Fruit fly (Drosophila melanogaster) whole organism, embryonic: Measurements from ENCODE around the gene mRpS25.

Experiments
- BEAF-32 ChIP-seq: fragments of 200-800 bp; sonication (Bioruptor generic); optimal IDR thresholded peaks from 3 replicates; lab custom pipeline; 2017; ENCODE audit warnings: missing biosample characterization, missing genetic modification characterization, mild to moderate bottlenecking, moderate library complexity, missing genetic modification reagents
- Blimp-1 ChIP-seq: fragments of 200-800 bp; sonication (Bioruptor generic); optimal IDR thresholded peaks from 3 replicates; lab custom pipeline; 2018; ENCODE audit warnings: missing biosample characterization, missing genetic modification characterization, mild to moderate bottlenecking, moderate library complexity, missing genetic modification reagents
- CG10147 ChIP-seq: fragments of 200-800 bp; sonication (Bioruptor generic); optimal IDR thresholded peaks from 2 replicates; lab custom pipeline; 2019; ENCODE audit warnings: missing biosample characterization, mild to moderate bottlenecking, missing genetic modification characterization, moderate library complexity
- CG12071 ChIP-seq: fragments of 200-800 bp; sonication (Bioruptor generic); optimal IDR thresholded peaks from 3 replicates; lab custom pipeline; 2018; ENCODE audit warnings: missing biosample characterization, mild to moderate bottlenecking, missing genetic modification characterization
- CG12104 ChIP-seq: fragments of 200-800 bp; sonication (Bioruptor generic); optimal IDR thresholded peaks from 3 replicates; lab custom pipeline; 2016; ENCODE audit warnings: missing biosample characterization, missing genetic modification characterization
- CG14860 ChIP-seq: fragments of 200-800 bp; sonication (Bioruptor generic); IDR thresholded peaks from 3 replicates; pipeline ENCODE4 v1.3.6; 2022; ENCODE audit warnings: missing biosample characterization, missing genetic modification characterization; ENCODE audit not compliant: partially characterized antibody
- CG1529 ChIP-seq: fragments of 200-800 bp; sonication (Bioruptor generic); optimal IDR thresholded peaks from 3 replicates; lab custom pipeline; 2018; ENCODE audit warnings: missing biosample characterization, missing genetic modification characterization
- CG15601 ChIP-seq: fragments of 200-800 bp; sonication (Bioruptor generic); optimal IDR thresholded peaks from 3 replicates; lab custom pipeline; 2019; ENCODE audit warnings: missing biosample characterization, mild to moderate bottlenecking, missing genetic modification characterization, moderate library complexity
- CG16863 ChIP-seq: fragments of 200-800 bp; sonication (Bioruptor generic); optimal IDR thresholded peaks from 3 replicates; lab custom pipeline; 2016; ENCODE audit warnings: missing biosample characterization, missing genetic modification characterization
- CG17385 ChIP-seq: fragments of 200-800 bp; sonication (Bioruptor generic); optimal IDR thresholded peaks from 3 replicates; lab custom pipeline; 2018; ENCODE audit warnings: missing biosample characterization, mild to moderate bottlenecking, missing genetic modification characterization
- CG18262 ChIP-seq: fragments of 200-800 bp; optimal IDR thresholded peaks from 3 replicates; lab custom pipeline; 2019; ENCODE audit warnings: missing biosample characterization, mild to moderate bottlenecking, missing genetic modification characterization, moderate library complexity
- CG2712 ChIP-seq: fragments of 200-800 bp; optimal IDR thresholded peaks from 3 replicates; lab custom pipeline; 2019; ENCODE audit warnings: missing biosample characterization, mild to moderate bottlenecking, missing genetic modification characterization, moderate library complexity
- CG30431 ChIP-seq: fragments of 200-800 bp; sonication (Bioruptor generic); optimal IDR thresholded peaks from 2 replicates; lab custom pipeline; 2017; ENCODE audit warnings: missing biosample characterization, missing genetic modification characterization
- CG3065 ChIP-seq: fragments of 200-800 bp; sonication (Bioruptor generic); optimal IDR thresholded peaks from 2 replicates; lab custom pipeline; 2016; ENCODE audit warnings: missing biosample characterization, missing genetic modification characterization
- CG3407 ChIP-seq: fragments of 200-800 bp; sonication (Bioruptor generic); optimal IDR thresholded peaks from 2 replicates; lab custom pipeline; 2018; ENCODE audit warnings: missing biosample characterization, mild to moderate bottlenecking, missing genetic modification characterization
- CG34422 ChIP-seq: fragments of 200-800 bp; sonication (Bioruptor generic); IDR thresholded peaks from 3 replicates; pipeline ENCODE4 v1.3.6; 2022; ENCODE audit warnings: missing biosample characterization, missing genetic modification characterization
- CG3995 ChIP-seq: fragments of 200-800 bp; sonication (Bioruptor generic); optimal IDR thresholded peaks from 3 replicates; lab custom pipeline; 2016; ENCODE audit warnings: missing biosample characterization, missing genetic modification characterization
- CG4424 ChIP-seq: fragments of 200-800 bp; sonication (Bioruptor generic); optimal IDR thresholded peaks from 3 replicates; lab custom pipeline; 2016; ENCODE audit warnings: missing biosample characterization, missing genetic modification characterization
- CG4707 ChIP-seq: fragments of 200-800 bp; sonication (Bioruptor generic); optimal IDR thresholded peaks from 2 replicates; lab custom pipeline; 2018; ENCODE audit warnings: missing biosample characterization, mild to moderate bottlenecking, missing genetic modification characterization, moderate library complexity
- CG4730 ChIP-seq: fragments of 200-800 bp; sonication (Bioruptor generic); IDR thresholded peaks from 2 replicates; pipeline ENCODE4 v1.3.6; 2022; ENCODE audit warnings: missing biosample characterization, missing genetic modification characterization
- CG4820 ChIP-seq: fragments of 200-800 bp; sonication (Bioruptor generic); optimal IDR thresholded peaks from 3 replicates; lab custom pipeline; 2016; ENCODE audit warnings: missing biosample characterization, missing genetic modification characterization
- CG6689 ChIP-seq: fragments of 200-800 bp; sonication (Bioruptor generic); IDR thresholded peaks from 2 replicates; pipeline ENCODE4 v1.3.6; 2022; ENCODE audit warnings: missing biosample characterization, missing genetic modification characterization
- CG6813 ChIP-seq: fragments of 200-800 bp; sonication (Bioruptor generic); optimal IDR thresholded peaks from 2 replicates; lab custom pipeline; 2017; ENCODE audit warnings: missing biosample characterization, missing genetic modification characterization, mild to moderate bottlenecking, moderate library complexity, missing genetic modification reagents
- CG7556 ChIP-seq: fragments of 200-800 bp; sonication (Bioruptor generic); optimal IDR thresholded peaks from 2 replicates; lab custom pipeline; 2017; ENCODE audit warnings: missing biosample characterization, mild to moderate bottlenecking, missing genetic modification characterization
- CG8290 ChIP-seq, 3 experiments: fragments of 200-800 bp; sonication (Bioruptor generic); optimal IDR thresholded peaks; 2 replicates each; lab custom pipeline; 2016 to 2019; ENCODE audit warnings: missing biosample characterization in 3 of 3, missing genetic modification characterization in 3 of 3, mild to moderate bottlenecking in 2 of 3, moderate library complexity in 1 of 3
- CG8388 ChIP-seq: fragments of 200-800 bp; sonication (Bioruptor generic); optimal IDR thresholded peaks from 2 replicates; lab custom pipeline; 2019; ENCODE audit warnings: missing biosample characterization, mild to moderate bottlenecking, missing genetic modification characterization, moderate library complexity
- CoRest ChIP-seq: fragments of 200-800 bp; sonication (Bioruptor generic); optimal IDR thresholded peaks from 3 replicates; lab custom pipeline; 2018; ENCODE audit warnings: missing biosample characterization, mild to moderate bottlenecking, missing genetic modification characterization, moderate library complexity
- D19A ChIP-seq: fragments of 200-800 bp; optimal IDR thresholded peaks from 3 replicates; lab custom pipeline; 2019; ENCODE audit warnings: missing biosample characterization, mild to moderate bottlenecking, missing genetic modification characterization, moderate library complexity
- Dbx ChIP-seq: fragments of 200-800 bp; sonication (Bioruptor generic); IDR thresholded peaks from 3 replicates; pipeline ENCODE4 v1.3.6; 2022; ENCODE audit warnings: missing biosample characterization, missing genetic modification characterization
- ERR ChIP-seq: fragments of 200-800 bp; sonication (Bioruptor generic); optimal IDR thresholded peaks from 2 replicates; lab custom pipeline; 2016; ENCODE audit warnings: missing biosample characterization, missing genetic modification characterization
- HLH3B ChIP-seq: fragments of 200-800 bp; sonication (Bioruptor generic); IDR thresholded peaks from 2 replicates; pipeline ENCODE4 v1.3.6; 2022; ENCODE audit warnings: missing biosample characterization, missing genetic modification characterization
- Nf-YB ChIP-seq: fragments of 200-800 bp; sonication (Bioruptor generic); optimal IDR thresholded peaks from 3 replicates; lab custom pipeline; 2019; ENCODE audit warnings: missing biosample characterization, mild to moderate bottlenecking, missing genetic modification characterization, moderate library complexity
- Sry-β ChIP-seq: fragments of 200-800 bp; sonication (Bioruptor generic); optimal IDR thresholded peaks from 2 replicates; lab custom pipeline; 2018; ENCODE audit warnings: missing biosample characterization, mild to moderate bottlenecking, missing genetic modification characterization, moderate library complexity
- Xrp1 ChIP-seq: fragments of 200-800 bp; sonication (Bioruptor generic); IDR thresholded peaks from 2 replicates; pipeline ENCODE4 v1.3.6; 2022; ENCODE audit warnings: missing biosample characterization, missing genetic modification characterization
- ab ChIP-seq: fragments of 200-800 bp; sonication (Bioruptor generic); optimal IDR thresholded peaks from 2 replicates; lab custom pipeline; 2016; ENCODE audit warnings: missing biosample characterization, missing genetic modification characterization
- abd-A ChIP-seq: fragments of 200-800 bp; sonication (Bioruptor generic); optimal IDR thresholded peaks from 3 replicates; lab custom pipeline; 2019; ENCODE audit warnings: missing biosample characterization, mild to moderate bottlenecking, missing genetic modification characterization, moderate library complexity
- dmrt99B ChIP-seq: fragments of 200-800 bp; sonication (Bioruptor generic); optimal IDR thresholded peaks from 2 replicates; lab custom pipeline; 2018; ENCODE audit warnings: missing biosample characterization, mild to moderate bottlenecking, missing genetic modification characterization, moderate library complexity
- gem ChIP-seq: fragments of 200-800 bp; sonication (Bioruptor generic); optimal IDR thresholded peaks from 2 replicates; lab custom pipeline; 2019; ENCODE audit warnings: missing biosample characterization, mild to moderate bottlenecking, missing genetic modification characterization, moderate library complexity
- grn ChIP-seq: fragments of 200-800 bp; sonication (Bioruptor generic); optimal IDR thresholded peaks from 3 replicates; lab custom pipeline; 2017; ENCODE audit warnings: missing biosample characterization, missing genetic modification characterization
- gsb-n ChIP-seq: fragments of 200-800 bp; sonication (Bioruptor generic); optimal IDR thresholded peaks from 3 replicates; lab custom pipeline; 2018; ENCODE audit warnings: missing biosample characterization, mild to moderate bottlenecking, missing genetic modification characterization
- kah ChIP-seq: fragments of 200-800 bp; sonication (Bioruptor generic); optimal IDR thresholded peaks from 2 replicates; lab custom pipeline; 2018; ENCODE audit warnings: missing biosample characterization, mild to moderate bottlenecking, missing genetic modification characterization
- klu ChIP-seq: fragments of 200-800 bp; sonication (Bioruptor generic); IDR thresholded peaks from 2 replicates; pipeline ENCODE4 v1.3.6; 2022; ENCODE audit warnings: missing biosample characterization, missing genetic modification characterization
- lab ChIP-seq: fragments of 200-800 bp; sonication (Bioruptor generic); optimal IDR thresholded peaks from 3 replicates; lab custom pipeline; 2017; ENCODE audit warnings: missing biosample characterization, missing genetic modification characterization, mild to moderate bottlenecking, moderate library complexity, missing genetic modification reagents
- pb ChIP-seq: fragments of 200-800 bp; sonication (Bioruptor generic); optimal IDR thresholded peaks from 3 replicates; lab custom pipeline; 2016; ENCODE audit warnings: missing biosample characterization, missing genetic modification characterization
- phol ChIP-seq: fragments of 200-800 bp; sonication (Bioruptor generic); optimal IDR thresholded peaks from 3 replicates; lab custom pipeline; 2018; ENCODE audit warnings: missing biosample characterization, mild to moderate bottlenecking, missing genetic modification characterization, moderate library complexity
- prd ChIP-seq, 3 experiments: fragments of >200 bp in 2 of 3; fragments of 200-800 bp in 1 of 3; sonication (Bioruptor generic) in 1 of 3; optimal IDR thresholded peaks in 2 of 3; IDR thresholded peaks in 1 of 3; 2 replicates in 2 of 3; 3 replicates in 1 of 3; pipeline versions ENCODE4 v1.3.6 to Lab custom; 2017 to 2022; ENCODE audit warnings: missing biosample characterization in 1 of 3, missing genetic modification characterization in 1 of 3
- row ChIP-seq: fragments of 200-800 bp; sonication (Bioruptor generic); IDR thresholded peaks from 3 replicates; pipeline ENCODE4 v1.3.6; 2022; ENCODE audit warnings: missing biosample characterization, missing genetic modification characterization
- sens ChIP-seq: fragments of 200-800 bp; sonication (Bioruptor generic); peaks from one replicate; lab custom pipeline; 2016; ENCODE audit warnings: missing biosample characterization, missing genetic modification characterization
- tna ChIP-seq: fragments of 200-800 bp; sonication (Bioruptor generic); IDR thresholded peaks from 2 replicates; pipeline ENCODE4 v1.3.6; 2022; ENCODE audit warnings: missing biosample characterization, missing genetic modification characterization; ENCODE audit not compliant: partially characterized antibody

The mRpS25 gene

dm6 chrX:14622179-14622578 lies 39.4 kb upstream of the mRpS25 start (continued):
- TF ChIP-seq CG4820 (GFP tag; lab: Kevin White, UChicago) (peak; percentile 35), CG12104 (peak; percentile 13), CG2712 (tag; lab: Kevin White, UChicago) (peak; percentile 74), CG7556 (GFP tag; lab: Kevin White, UChicago) (peak; percentile 17), CG17385 (GFP tag; lab: Kevin White, UChicago) (peak; percentile 40), prd (optimal IDR thresholded peaks at IDR 0.05; lab: Kevin White, UChicago) (no peak), prd (GFP tag; IDR thresholded peaks at IDR 0.05; lab: Robert Waterston, UW) (0 out of 3 replicates have a peak, but pooled peaks have one; percentile 51), CG4707 (GFP tag; lab: Kevin White, UChicago) (peak; percentile 27), kah (GFP tag; lab: Kevin White, UChicago) (no peak), klu (GFP tag; lab: Robert Waterston, UW) (no peak), HLH3B (GFP tag; lab: Robert Waterston, UW) (peak; percentile 43; the same call in 1 of the 2 replicates), tna (GFP tag; lab: Robert Waterston, UW) (no peak), ab (no peak), Dbx (GFP tag; lab: Robert Waterston, UW) (no peak), CG18262 (tag; lab: Kevin White, UChicago) (peak; percentile 68), abd-A (no peak), CoRest (tag; lab: Kevin White, UChicago) (peak; percentile 42), CG1529 (GFP tag; lab: Kevin White, UChicago) (peak; percentile 44), CG14860 (GFP tag; lab: Robert Waterston, UW) (no peak), gsb-n (tag; lab: Kevin White, UChicago) (peak; percentile 40), CG3407 (GFP tag; lab: Kevin White, UChicago) (peak; percentile 29), Xrp1 (peak; percentile 50; the same call in 1 of the 2 replicates), CG30431 (GFP tag; lab: Kevin White, UChicago) (peak; percentile 7), dmrt99B (tag; lab: Kevin White, UChicago) (peak; percentile 55), CG15601 (tag; lab: Kevin White, UChicago) (peak; percentile 56), CG16863 (GFP tag; lab: Kevin White, UChicago) (peak; percentile 33), CG12071 (GFP tag; lab: Kevin White, UChicago) (peak; percentile 33), BEAF-32 (GFP tag; lab: Kevin White, UChicago) (no peak), phol (tag; lab: Kevin White, UChicago) (peak; percentile 57), CG8388 (GFP tag; lab: Kevin White, UChicago) (peak; percentile 63), CG8290 (GFP tag; optimal IDR thresholded peaks at IDR 0.05; lab: Kevin White, UChicago) (no peak), CG8290 (tag; optimal IDR thresholded peaks at IDR 0.05; lab: Kevin White, UChicago) (peak in 1 of 2 experiments; percentile 7), lab (GFP tag; lab: Kevin White, UChicago) (peak; percentile 20), row (GFP tag; lab: Robert Waterston, UW) (peak; percentile 44; the same call in 2 of the 3 replicates), CG10147 (GFP tag; lab: Kevin White, UChicago) (no peak), CG4730 (GFP tag; lab: Robert Waterston, UW) (0 out of 2 replicates have a peak, but pooled peaks have one; percentile 13), CG4424 (GFP tag; lab: Kevin White, UChicago) (peak; percentile 27), D19A (tag; lab: Kevin White, UChicago) (peak; percentile 33), Blimp-1 (peak; percentile 65)

DNA sequence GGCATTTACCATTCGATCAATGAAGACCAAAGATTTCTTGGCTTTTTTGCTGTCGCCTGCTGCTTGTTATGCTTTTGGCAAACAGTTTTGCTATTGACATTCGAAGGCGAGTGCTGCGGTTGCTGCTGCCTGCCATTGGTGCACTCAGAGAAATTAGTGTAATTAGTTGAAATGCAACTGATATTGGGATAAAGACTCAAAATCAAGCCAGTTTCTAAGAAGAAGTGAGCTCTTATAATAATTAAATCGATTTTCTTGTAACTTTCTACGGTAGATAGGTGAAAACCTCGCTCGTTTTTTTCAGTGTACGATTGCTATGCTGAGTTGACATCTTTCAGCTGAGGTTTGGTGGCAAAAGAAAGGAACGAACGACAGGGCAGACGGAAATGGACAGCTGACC lies 38.7 kb upstream of the mRpS25 start:
- no peak for TF ChIP-seq pb (GFP tag; lab: Kevin White, UChicago)
- TF ChIP-seq grn (GFP tag; lab: Kevin White, UChicago), result no peak
- TF ChIP-seq CG6813, result no peak
- peak; percentile 18; the same call in 1 of the 2 replicates for TF ChIP-seq CG6689 (GFP tag; lab: Robert Waterston, UW)
- no peak for TF ChIP-seq CG3065 (GFP tag; lab: Kevin White, UChicago)
- TF ChIP-seq CG10147 (GFP tag; lab: Kevin White, UChicago), result no peak
- TF ChIP-seq CG34422 (GFP tag; lab: Robert Waterston, UW), result 0 out of 3 replicates have a peak, but pooled peaks have one; percentile 11
- TF ChIP-seq Sry-β (GFP tag; lab: Kevin White, UChicago), result no peak
- peak; percentile 18 for TF ChIP-seq sens (GFP tag; lab: Kevin White, UChicago)
- no peak for TF ChIP-seq CG3995 (GFP tag; lab: Kevin White, UChicago)
- no peak for TF ChIP-seq D19A (tag; lab: Kevin White, UChicago)
- no peak for TF ChIP-seq abd-A
- TF ChIP-seq Nf-YB (GFP tag; lab: Kevin White, UChicago), result no peak
- no peak for TF ChIP-seq ERR (GFP tag; lab: Kevin White, UChicago)
- peak; percentile 34 for TF ChIP-seq gem (tag; lab: Kevin White, UChicago)
